Worm (Caenorhabditis elegans) whole organism, L1 larva: ENCODE data around the gene C27A2.8.
"Not testable (repeated sequence)": the region's sequence is repeated elsewhere in the genome, so short reads cannot be mapped to it uniquely, and the experiment has no call there.

ENCODE experiments used
- ama-1 ChIP-seq: fragments of 150-350 bp; optimal IDR thresholded peaks from 2 replicates; lab custom pipeline; 2014
- blmp-1 ChIP-seq: fragments of 150-350 bp; optimal IDR thresholded peaks from 2 replicates; lab custom pipeline; 2014; ENCODE audit warnings: missing biosample characterization, missing genetic modification characterization
- elt-3 ChIP-seq, 6 experiments: fragments of 150-350 bp in 1 of 6; sonication (generic microtip); optimal IDR thresholded peaks; 2 replicates each; lab custom pipeline; 2017 to 2018; ENCODE audit warnings: missing biosample characterization in 6 of 6, missing genetic modification characterization in 6 of 6, inconsistent platforms in 1 of 6
- fkh-10 ChIP-seq: sonication (generic microtip); optimal IDR thresholded peaks from 2 replicates; lab custom pipeline; 2017; ENCODE audit warnings: missing biosample characterization, missing genetic modification reagents, missing genetic modification characterization
- hlh-17 ChIP-seq: fragments of 200-800 bp; sonication (Bioruptor generic); optimal IDR thresholded peaks from 2 replicates; lab custom pipeline; 2018; ENCODE audit warnings: missing genetic modification characterization, mild to moderate bottlenecking, missing compliant biosample characterization, moderate library complexity, borderline replicate concordance
- irx-1 ChIP-seq: sonication (generic microtip); optimal IDR thresholded peaks from 2 replicates; lab custom pipeline; 2016; ENCODE audit warnings: missing genetic modification characterization, missing compliant biosample characterization
- lin-13 ChIP-seq: fragments of 150-350 bp; optimal IDR thresholded peaks from 2 replicates; lab custom pipeline; 2014; ENCODE audit warnings: missing biosample characterization, missing genetic modification reagents, missing genetic modification characterization
- mdl-1 ChIP-seq, 2 experiments: fragments of 150-350 bp; optimal IDR thresholded peaks; 2 replicates each; lab custom pipeline; 2014 to 2017; ENCODE audit warnings: missing biosample characterization in 2 of 2, missing genetic modification characterization in 2 of 2, inconsistent platforms in 1 of 2
- nhr-237 ChIP-seq: fragments of 150-350 bp; optimal IDR thresholded peaks from 2 replicates; lab custom pipeline; 2014; ENCODE audit warnings: missing biosample characterization, missing genetic modification characterization
- nhr-47 ChIP-seq: sonication (generic microtip); optimal IDR thresholded peaks from 2 replicates; lab custom pipeline; 2016; ENCODE audit warnings: mild to moderate bottlenecking, missing genetic modification characterization, moderate library complexity, missing compliant biosample characterization
- pag-3 ChIP-seq: sonication (generic microtip); optimal IDR thresholded peaks from 2 replicates; lab custom pipeline; 2017; ENCODE audit warnings: missing genetic modification characterization, mild to moderate bottlenecking, missing compliant biosample characterization, antibody characterized with exemption, borderline replicate concordance; ENCODE audit not compliant: insufficient read depth
- unc-130 ChIP-seq: fragments of 150-350 bp; optimal IDR thresholded peaks from 2 replicates; lab custom pipeline; 2017; ENCODE audit warnings: missing biosample characterization, missing genetic modification characterization, inconsistent platforms
- unc-62 ChIP-seq: fragments of 150-350 bp; optimal IDR thresholded peaks from 2 replicates; lab custom pipeline; 2014; ENCODE audit warnings: missing biosample characterization, missing genetic modification reagents, missing genetic modification characterization
- ztf-11 ChIP-seq, 2 experiments: sonication (generic microtip); optimal IDR thresholded peaks; 2 replicates each; lab custom pipeline; 2016 to 2017; ENCODE audit warnings: missing genetic modification characterization in 2 of 2, missing biosample characterization in 1 of 2, missing compliant biosample characterization in 1 of 2

DNA sequence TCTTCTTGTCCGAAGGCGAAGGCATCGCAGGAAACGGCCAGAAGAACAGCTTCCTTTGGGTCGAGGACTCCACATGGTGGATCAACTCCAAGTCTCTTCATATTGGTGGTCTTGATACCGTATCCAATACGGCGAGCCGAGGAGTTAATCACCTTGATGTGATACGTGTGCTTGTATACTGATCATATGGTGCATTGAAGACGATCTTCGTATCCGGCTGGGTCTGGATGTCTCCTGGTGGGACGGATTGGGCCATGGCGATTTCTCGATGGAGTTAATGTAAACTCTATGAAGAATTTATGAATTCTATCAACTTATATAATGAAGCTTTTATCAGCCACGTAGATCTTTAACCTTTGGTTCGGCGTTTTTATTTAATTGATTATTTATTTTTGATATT lies 47.4 kb upstream of the C27A2.8 start, which contains the start of gene msp-74:
- TF ChIP-seq hlh-17 (GFP tag; lab: Kevin White, UChicago); blmp-1; unc-62 (GFP tag; lab: Kevin White, UChicago); nhr-47 (tag; lab: Kevin White, UChicago); ztf-11 (tag; optimal IDR thresholded peaks at IDR 0.05; lab: Kevin White, UChicago); fkh-10; unc-130; elt-3 (tag; optimal IDR thresholded peaks at IDR 0.05; lab: Kevin White, UChicago); pag-3 (tag; lab: Kevin White, UChicago); ama-1 (lab: Kevin White, UChicago); nhr-237 (tag; lab: Kevin White, UChicago); mdl-1 (tag; optimal IDR thresholded peaks at IDR 0.05; lab: Kevin White, UChicago); lin-13; irx-1 (tag; lab: Kevin White, UChicago): not testable (repeated sequence)
